Worm (Caenorhabditis elegans) whole organism, late embryonic: ENCODE data around the gene tba-9.

Source experiments
- K09A11.1 ChIP-seq: sonication (generic microtip); optimal IDR thresholded peaks from 2 replicates; lab custom pipeline; 2017; ENCODE audit warnings: antibody characterized with exemption, mild to moderate bottlenecking, missing genetic modification characterization, missing compliant biosample characterization; ENCODE audit not compliant: insufficient read depth
- ama-1 ChIP-seq: fragments of 150-350 bp; optimal IDR thresholded peaks from 2 replicates; lab custom pipeline; 2014
- ceh-48 ChIP-seq: sonication (generic microtip); optimal IDR thresholded peaks from 2 replicates; lab custom pipeline; 2016; ENCODE audit warnings: missing genetic modification characterization, inconsistent platforms, missing compliant biosample characterization
- ceh-9 ChIP-seq: sonication (generic microtip); optimal IDR thresholded peaks from 2 replicates; lab custom pipeline; 2016; ENCODE audit warnings: mild to moderate bottlenecking, missing genetic modification characterization, inconsistent platforms, missing compliant biosample characterization
- elt-4 ChIP-seq: sonication (generic microtip); optimal IDR thresholded peaks from 2 replicates; lab custom pipeline; 2016; ENCODE audit warnings: missing genetic modification characterization, missing compliant biosample characterization
- pag-3 ChIP-seq: sonication (generic microtip); optimal IDR thresholded peaks from 2 replicates; lab custom pipeline; 2016; ENCODE audit warnings: missing compliant biosample characterization, missing genetic modification characterization, borderline replicate concordance
- pqm-1 ChIP-seq: sonication (generic microtip); optimal IDR thresholded peaks from 2 replicates; lab custom pipeline; 2016; ENCODE audit warnings: missing genetic modification characterization, missing compliant biosample characterization

ce11 chrX:3290147-3290546, 37.5 kb downstream of the tba-9 start:
- no peak for TF ChIP-seq K09A11.1 (tag; lab: Kevin White, UChicago)
- no peak for TF ChIP-seq pqm-1 (tag; lab: Kevin White, UChicago)
- TF ChIP-seq pag-3: no peak
- TF ChIP-seq ama-1 (lab: Kevin White, UChicago): no peak
- TF ChIP-seq ceh-48: no peak
- no peak for TF ChIP-seq elt-4 (tag; lab: Kevin White, UChicago)
- no peak for TF ChIP-seq ceh-9
